Worm (Caenorhabditis elegans) whole organism, L2 larva: ENCODE results near the gene ccep-97.

Experiments
- R02D3.7 ChIP-seq: fragments of 150-350 bp; optimal IDR thresholded peaks from 2 replicates; lab custom pipeline; 2014; ENCODE audit warnings: missing biosample characterization, missing genetic modification characterization
- aly-2 ChIP-seq: fragments of 150-350 bp; optimal IDR thresholded peaks from 2 replicates; lab custom pipeline; 2014; ENCODE audit warnings: missing biosample characterization, missing genetic modification characterization
- ama-1 ChIP-seq: fragments of 150-350 bp; optimal IDR thresholded peaks from 2 replicates; lab custom pipeline; 2018; ENCODE audit warnings: inconsistent platforms
- elt-3 ChIP-seq: sonication (generic microtip); optimal IDR thresholded peaks from 2 replicates; lab custom pipeline; 2017; ENCODE audit warnings: missing biosample characterization, missing genetic modification characterization
- fos-1 ChIP-seq: fragments of 150-350 bp; optimal IDR thresholded peaks from 2 replicates; lab custom pipeline; 2014; ENCODE audit warnings: missing biosample characterization, missing genetic modification characterization
- lin-13 ChIP-seq: fragments of 150-350 bp; optimal IDR thresholded peaks from 2 replicates; lab custom pipeline; 2014; ENCODE audit warnings: missing biosample characterization, missing genetic modification reagents, missing genetic modification characterization
- lsy-2 ChIP-seq, 2 experiments: fragments of 150-350 bp in 1 of 2; sonication (generic microtip) in 1 of 2; optimal IDR thresholded peaks; 2 replicates each; lab custom pipeline; 2014 to 2017; ENCODE audit warnings: missing biosample characterization in 2 of 2, missing genetic modification characterization in 2 of 2
- nhr-11 ChIP-seq: fragments of 150-350 bp; optimal IDR thresholded peaks from 2 replicates; lab custom pipeline; 2014; ENCODE audit warnings: missing biosample characterization, missing genetic modification characterization
- nhr-21 ChIP-seq: fragments of 150-350 bp; optimal IDR thresholded peaks from 2 replicates; lab custom pipeline; 2014; ENCODE audit warnings: missing biosample characterization, missing genetic modification characterization
- nhr-77 ChIP-seq: fragments of 150-350 bp; optimal IDR thresholded peaks from 2 replicates; lab custom pipeline; 2014; ENCODE audit warnings: missing biosample characterization, missing genetic modification characterization
- unc-39 ChIP-seq: fragments of 150-350 bp; optimal IDR thresholded peaks from 2 replicates; lab custom pipeline; 2014; ENCODE audit warnings: missing biosample characterization, missing genetic modification characterization
- zag-1 ChIP-seq: fragments of 150-350 bp; optimal IDR thresholded peaks from 2 replicates; lab custom pipeline; 2014; ENCODE audit warnings: missing biosample characterization, missing genetic modification characterization
- ztf-1 ChIP-seq: fragments of 200-800 bp; sonication (Bioruptor generic); conservative IDR thresholded peaks from 2 replicates; pipeline ENCODE4 v1.3.6; 2022; ENCODE audit warnings: missing genetic modification characterization, missing compliant biosample characterization
- ztf-4 ChIP-seq: fragments of 150-350 bp; optimal IDR thresholded peaks from 2 replicates; lab custom pipeline; 2014; ENCODE audit warnings: missing biosample characterization, missing genetic modification characterization

- TF ChIP-seq lin-13, result no peak
- no peak for TF ChIP-seq nhr-77 (tag; lab: Kevin White, UChicago)
- TF ChIP-seq R02D3.7 (tag; lab: Kevin White, UChicago), result no peak
- TF ChIP-seq lsy-2 (tag; optimal IDR thresholded peaks at IDR 0.05; lab: Kevin White, UChicago), result no peak
- TF ChIP-seq elt-3 (tag; lab: Kevin White, UChicago), result no peak
- no peak for TF ChIP-seq ztf-1
- no peak for TF ChIP-seq nhr-21
- TF ChIP-seq nhr-11 (tag; lab: Kevin White, UChicago), result no peak
- TF ChIP-seq aly-2 (tag; lab: Kevin White, UChicago), result no peak
- no peak for TF ChIP-seq ztf-4
- TF ChIP-seq fos-1 (tag; lab: Kevin White, UChicago), result no peak
- TF ChIP-seq zag-1, result no peak
- no peak for TF ChIP-seq ama-1
- no peak for TF ChIP-seq unc-39 (tag; lab: Kevin White, UChicago)
These were observed 43.3 kb downstream of the ccep-97 start for ce11 chrV:4775140-4775539.
